Worm (Caenorhabditis elegans): Measurements from ENCODE around the gene T19D12.9.

The T19D12.9 gene

ce11 chrII:6683663-6684285, 29.6 kb upstream of the T19D12.9 start, which contains the start of gene gyf-1:
TSS of gene gyf-1 (plus strand) at chrII:6684235.
- TF ChIP-seq nhr-102 (tag; optimal IDR thresholded peaks at IDR 0.05) (no peak), dpl-1 (GFP tag; optimal IDR thresholded peaks at IDR 0.05) (peak; percentile 24), set-16 (GFP tag; IDR thresholded peaks at IDR 0.05) (no peak), F37D6.2 (tag; optimal IDR thresholded peaks at IDR 0.05) (no peak), ceh-20 (GFP tag; IDR thresholded peaks at IDR 0.05) (no peak), spr-3 (GFP tag; optimal IDR thresholded peaks at IDR 0.05) (no peak), F49E8.2 (tag; optimal IDR thresholded peaks at IDR 0.05; ENCODE audit: borderline replicate concordance) (no peak), ceh-28 (tag; optimal IDR thresholded peaks at IDR 0.05) (no peak), ctbp-1 (GFP tag; IDR thresholded peaks at IDR 0.05) (0 out of 2 replicates have a peak, but pooled peaks have one; percentile 34), ama-1 (optimal IDR thresholded peaks at IDR 0.05) (peak; percentile 19), D1046.2 (GFP tag; IDR thresholded peaks at IDR 0.05) (no peak), nhr-42 (GFP tag; IDR thresholded peaks at IDR 0.05) (no peak), unc-62 (GFP tag; optimal IDR thresholded peaks at IDR 0.05 in 1 of 2) (peak in 1 of 2 experiments; percentile 33), unc-62 (tag; optimal IDR thresholded peaks at IDR 0.05) (no peak), nhr-6 (tag; optimal IDR thresholded peaks at IDR 0.05) (peak; percentile 31), jun-1 (tag; optimal IDR thresholded peaks at IDR 0.05) (no peak), F10B5.3 (tag; optimal IDR thresholded peaks at IDR 0.05) (no peak), dmd-8 (GFP tag; IDR thresholded peaks at IDR 0.05) (no peak), rbr-2 (tag; optimal IDR thresholded peaks at IDR 0.05) (peak; percentile 23), dve-1 (tag; optimal IDR thresholded peaks at IDR 0.05; ENCODE audit: insufficient read depth) (no peak), Y48G9A.11 (GFP tag; IDR thresholded peaks at IDR 0.05) (no peak), mdl-1 (tag; optimal IDR thresholded peaks at IDR 0.05) (peak in 1 of 2 experiments; percentile 7), mes-2 (tag; optimal IDR thresholded peaks at IDR 0.05; ENCODE audit: poor library complexity, severe bottlenecking) (peak; percentile 53), hlh-30 (tag; optimal IDR thresholded peaks at IDR 0.05; ENCODE audit: insufficient read depth) (peak; percentile 71), ceh-82 (tag; optimal IDR thresholded peaks at IDR 0.05) (no peak), duxl-1 (tag; optimal IDR thresholded peaks at IDR 0.05; ENCODE audit: poor library complexity) (no peak), ceh-62 (tag; optimal IDR thresholded peaks at IDR 0.05) (no peak), pqm-1 (tag; optimal IDR thresholded peaks at IDR 0.05) (peak; percentile 30), egl-27 (tag; optimal IDR thresholded peaks at IDR 0.05) (no peak), nhr-237 (tag; optimal IDR thresholded peaks at IDR 0.05) (no peak), snpc-1.2 (GFP tag; IDR thresholded peaks at IDR 0.05) (no peak), nhr-77 (tag; optimal IDR thresholded peaks at IDR 0.05) (no peak), lsy-2 (tag; optimal IDR thresholded peaks at IDR 0.05) (peak in 1 of 2 experiments; percentile 44), hmg-1.1 (GFP tag; IDR thresholded peaks at IDR 0.05) (peak; percentile 56; the same call in 1 of the 2 replicates), nhr-28 (tag; optimal IDR thresholded peaks at IDR 0.05) (peak; percentile 63), tag-97 (GFP tag; IDR thresholded peaks at IDR 0.05) (no peak), lin-39 (tag; optimal IDR thresholded peaks at IDR 0.05) (no peak), Y105C5A.15 (GFP tag; IDR thresholded peaks at IDR 0.05) (no peak), daf-16 (GFP tag; optimal IDR thresholded peaks at IDR 0.05) (no peak), daf-16 (tag; optimal IDR thresholded peaks at IDR 0.05) (peak; percentile 17), zfp-2 (tag; optimal IDR thresholded peaks at IDR 0.05) (no peak), dmd-6 (GFP tag; IDR thresholded peaks at IDR 0.05) (peak; percentile 29; the same call in 1 of the 2 replicates), vab-7 (GFP tag; IDR thresholded peaks at IDR 0.05) (peak; percentile 34; the same call in 1 of the 2 replicates), aha-1 (tag) (peak; percentile 65), madf-5 (GFP tag; IDR thresholded peaks at IDR 0.05) (no peak), hlh-11 (tag; optimal IDR thresholded peaks at IDR 0.05) (peak; percentile 69), nhr-11 (tag; optimal IDR thresholded peaks at IDR 0.05) (peak; percentile 39), mep-1 (tag; optimal IDR thresholded peaks at IDR 0.05) (no peak), attf-4 (tag; optimal IDR thresholded peaks at IDR 0.05) (no peak), lin-1 (GFP tag; IDR thresholded peaks at IDR 0.05) (no peak), mxl-3 (GFP tag; optimal IDR thresholded peaks at IDR 0.05) (peak; percentile 79), tra-1 (GFP tag; IDR thresholded peaks at IDR 0.05) (no peak)

Data from whole organism, L4 larva.